Worm (Caenorhabditis elegans) whole organism, early embryonic: Measurements from ENCODE around the gene F01D5.5.

Source experiments
- B0310.2 ChIP-seq: sonication (generic microtip); optimal IDR thresholded peaks from 2 replicates; lab custom pipeline; 2016; ENCODE audit warnings: mild to moderate bottlenecking, missing genetic modification characterization, missing compliant biosample characterization
- F13C5.2 ChIP-seq: sonication (generic microtip); optimal IDR thresholded peaks from 2 replicates; lab custom pipeline; 2017; ENCODE audit warnings: mild to moderate bottlenecking, missing genetic modification characterization, inconsistent platforms, missing compliant biosample characterization
- aly-1 ChIP-seq: sonication (generic microtip); optimal IDR thresholded peaks from 2 replicates; lab custom pipeline; 2016; ENCODE audit warnings: missing genetic modification characterization, missing compliant biosample characterization
- ama-1 ChIP-seq: fragments of 150-350 bp; optimal IDR thresholded peaks from 2 replicates; lab custom pipeline; 2014
- ceh-13 ChIP-seq: fragments of 200-800 bp; sonication (Bioruptor generic); optimal IDR thresholded peaks from 2 replicates; lab custom pipeline; 2018; ENCODE audit warnings: mild to moderate bottlenecking, missing genetic modification characterization, missing compliant biosample characterization
- ceh-36 ChIP-seq: sonication (generic microtip); optimal IDR thresholded peaks from 2 replicates; lab custom pipeline; 2016; ENCODE audit warnings: missing genetic modification characterization, inconsistent platforms, missing compliant biosample characterization
- ets-7 ChIP-seq: sonication (generic microtip); optimal IDR thresholded peaks from 2 replicates; lab custom pipeline; 2016; ENCODE audit warnings: missing genotype, missing genetic modification characterization, missing compliant biosample characterization
- flt-1 ChIP-seq: fragments of 200-800 bp; sonication (Bioruptor generic); IDR thresholded peaks from 2 replicates; pipeline ENCODE4 v1.3.6; 2022; ENCODE audit warnings: missing genetic modification characterization, missing compliant biosample characterization
- hmbx-1 ChIP-seq: sonication (generic microtip); optimal IDR thresholded peaks from 2 replicates; lab custom pipeline; 2016; ENCODE audit warnings: mild to moderate bottlenecking, missing genetic modification characterization, missing compliant biosample characterization
- hmg-4 ChIP-seq: fragments of 200-800 bp; sonication (Bioruptor generic); optimal IDR thresholded peaks from 2 replicates; lab custom pipeline; 2018; ENCODE audit warnings: mild to moderate bottlenecking, missing genetic modification characterization, missing compliant biosample characterization
- hnd-1 ChIP-seq: sonication (generic microtip); optimal IDR thresholded peaks from 2 replicates; lab custom pipeline; 2016; ENCODE audit warnings: missing genetic modification characterization, missing compliant biosample characterization
- pes-1 ChIP-seq: fragments of 200-800 bp; sonication (Bioruptor generic); IDR thresholded peaks from 2 replicates; pipeline ENCODE4 v1.3.6; 2022; ENCODE audit warnings: missing genetic modification reagents, missing genetic modification characterization, missing compliant biosample characterization
- scrt-1 ChIP-seq: fragments of 200-800 bp; sonication (Bioruptor generic); IDR thresholded peaks from 2 replicates; pipeline ENCODE4 v1.3.6; 2022; ENCODE audit warnings: missing genetic modification characterization, missing compliant biosample characterization
- sea-1 ChIP-seq: fragments of 200-800 bp; sonication (Bioruptor generic); conservative IDR thresholded peaks from 2 replicates; pipeline ENCODE4 v1.3.6; 2022; ENCODE audit warnings: missing genetic modification characterization, missing compliant biosample characterization
- tbx-11 ChIP-seq: fragments of 200-800 bp; sonication (Bioruptor generic); IDR thresholded peaks from 2 replicates; pipeline ENCODE4 v1.3.6; 2022; ENCODE audit warnings: missing genetic modification characterization, missing compliant biosample characterization
- tbx-37 ChIP-seq: fragments of 200-800 bp; sonication (Bioruptor generic); conservative IDR thresholded peaks from 2 replicates; pipeline ENCODE4 v1.3.6; 2022; ENCODE audit warnings: missing genetic modification reagents, missing genetic modification characterization, missing compliant biosample characterization
- tra-4 ChIP-seq: sonication (generic microtip); optimal IDR thresholded peaks from 2 replicates; lab custom pipeline; 2017; ENCODE audit warnings: missing genetic modification characterization, missing compliant biosample characterization

The F01D5.5 gene

ce11 chrII:14002200-14002599 lies at the start of gene F01D5.5:
Gene F01D5.5, minus strand, starts transcription at chrII:14002300.
- no peak for TF ChIP-seq tbx-11
- TF ChIP-seq ceh-13 (GFP tag; lab: Kevin White, UChicago): no peak
- no peak for TF ChIP-seq sea-1 (GFP tag; lab: Robert Waterston, UW)
- no peak for TF ChIP-seq hnd-1 (tag; lab: Kevin White, UChicago)
- TF ChIP-seq ets-7: no peak
- TF ChIP-seq tbx-37: no peak
- no peak for TF ChIP-seq ceh-36
- TF ChIP-seq tra-4 (tag; lab: Kevin White, UChicago): no peak
- no peak for TF ChIP-seq hmbx-1 (tag; lab: Kevin White, UChicago)
- no peak for TF ChIP-seq ama-1 (lab: Kevin White, UChicago)
- TF ChIP-seq aly-1 (tag; lab: Kevin White, UChicago): no peak
- no peak for TF ChIP-seq pes-1 (GFP tag; lab: Robert Waterston, UW)

DNA sequence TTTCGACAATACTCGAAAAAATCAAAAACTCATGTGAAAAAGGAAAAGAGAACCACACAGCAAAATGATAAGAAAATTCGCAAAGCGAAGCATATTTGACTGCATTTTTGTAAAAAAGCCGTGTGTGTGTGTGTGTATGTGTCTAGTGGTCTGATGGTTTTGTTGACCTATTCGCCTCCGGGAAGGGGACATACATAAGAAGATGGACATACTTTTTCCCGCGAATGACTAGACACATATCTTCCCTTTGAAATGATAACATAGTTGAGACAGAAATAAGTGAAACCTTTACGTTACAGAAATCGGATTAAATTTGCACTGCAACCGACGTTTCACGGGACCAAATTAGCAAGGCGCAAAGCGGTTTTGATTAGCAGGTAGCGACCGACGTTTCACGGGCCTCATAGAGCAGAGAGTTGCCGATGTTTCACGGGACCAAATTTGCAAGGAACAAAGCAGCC lies 49.4 kb upstream of the F01D5.5 start:
- TF ChIP-seq tbx-11 (no peak), flt-1 (GFP tag; lab: Robert Waterston, UW) (no peak), scrt-1 (GFP tag; lab: Robert Waterston, UW) (no peak), pes-1 (GFP tag; lab: Robert Waterston, UW) (no peak), ceh-36 (no peak), hnd-1 (tag; lab: Kevin White, UChicago) (no peak), aly-1 (tag; lab: Kevin White, UChicago) (no peak), ceh-13 (GFP tag; lab: Kevin White, UChicago) (no peak), sea-1 (GFP tag; lab: Robert Waterston, UW) (no peak), ets-7 (no peak), hmbx-1 (tag; lab: Kevin White, UChicago) (no peak), F13C5.2 (tag; lab: Kevin White, UChicago) (no peak), tbx-37 (no peak), B0310.2 (no peak), tra-4 (tag; lab: Kevin White, UChicago) (no peak), hmg-4 (GFP tag; lab: Kevin White, UChicago) (no peak), ama-1 (lab: Kevin White, UChicago) (no peak)

ce11 chrII:14050506-14050905 lies 48.4 kb upstream of the F01D5.5 start:
- TF ChIP-seq hmg-4 (GFP tag; lab: Kevin White, UChicago): peak; percentile 73
- TF ChIP-seq ceh-36: no peak

DNA sequence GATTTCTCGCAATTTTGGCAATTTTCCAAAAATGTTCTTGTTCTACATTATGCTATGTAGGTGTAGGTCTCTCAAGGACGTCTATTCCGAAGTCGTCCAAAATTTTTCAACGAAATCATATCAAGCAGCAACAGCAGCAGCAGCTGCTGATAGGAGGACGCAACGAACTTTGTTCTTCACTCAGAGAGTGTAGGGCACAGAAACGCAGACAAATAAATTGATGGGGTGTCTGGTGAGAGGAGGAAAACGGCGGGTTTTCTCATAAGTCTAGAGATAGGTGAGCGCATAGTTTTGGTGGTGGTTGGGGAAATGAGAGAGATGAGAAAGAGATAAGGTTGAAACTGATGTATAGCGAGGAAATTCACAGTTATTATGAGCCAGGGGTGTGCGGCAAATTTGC lies 47.0 kb upstream of the F01D5.5 start:
- no peak for TF ChIP-seq tbx-37
- TF ChIP-seq hmbx-1 (tag; lab: Kevin White, UChicago): no peak
- TF ChIP-seq hmg-4 (GFP tag; lab: Kevin White, UChicago): no peak
- no peak for TF ChIP-seq tra-4 (tag; lab: Kevin White, UChicago)
- no peak for TF ChIP-seq ceh-13 (GFP tag; lab: Kevin White, UChicago)
- no peak for TF ChIP-seq F13C5.2 (tag; lab: Kevin White, UChicago)
- TF ChIP-seq ceh-36: no peak
- no peak for TF ChIP-seq tbx-11

- TF ChIP-seq tbx-11 (no peak), hmg-4 (GFP tag; lab: Kevin White, UChicago) (peak; percentile 14), hmbx-1 (tag; lab: Kevin White, UChicago) (no peak), ceh-13 (GFP tag; lab: Kevin White, UChicago) (no peak)
These were observed 44.4 kb upstream of the F01D5.5 start for ce11 chrII:14046491-14046890.

DNA sequence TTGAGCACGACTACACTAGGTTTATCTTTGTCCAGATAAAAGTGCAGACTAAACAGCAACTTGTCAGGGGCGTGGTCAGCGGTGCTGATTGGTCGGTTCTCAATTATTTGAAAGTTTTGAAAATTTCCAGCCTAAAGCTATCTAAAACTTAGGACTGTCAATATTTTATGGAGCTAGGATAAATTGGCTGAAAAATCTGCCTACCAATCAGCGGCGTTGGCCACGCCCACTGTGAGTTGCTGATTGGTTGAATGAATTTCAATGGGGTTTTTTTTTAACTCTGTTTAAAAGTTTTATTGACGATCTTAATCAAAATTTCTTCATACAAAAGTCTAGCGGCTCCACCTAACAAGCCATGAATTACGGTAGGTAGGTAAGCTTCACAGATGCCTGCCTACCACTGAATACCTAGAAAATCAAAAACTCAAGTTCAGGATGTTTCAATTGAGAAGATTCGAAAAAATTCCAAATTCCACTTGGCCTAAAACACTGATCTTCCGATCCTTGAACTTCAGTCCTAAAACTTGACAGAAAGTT lies 43.9 kb upstream of the F01D5.5 start:
- TF ChIP-seq F13C5.2 (tag; lab: Kevin White, UChicago) (no peak), tbx-37 (no peak), ets-7 (no peak), hmbx-1 (tag; lab: Kevin White, UChicago) (no peak), aly-1 (tag; lab: Kevin White, UChicago) (no peak), B0310.2 (no peak), hnd-1 (tag; lab: Kevin White, UChicago) (no peak), hmg-4 (GFP tag; lab: Kevin White, UChicago) (no peak), sea-1 (GFP tag; lab: Robert Waterston, UW) (no peak), flt-1 (GFP tag; lab: Robert Waterston, UW) (no peak), pes-1 (GFP tag; lab: Robert Waterston, UW) (no peak), tra-4 (tag; lab: Kevin White, UChicago) (no peak), ama-1 (lab: Kevin White, UChicago) (no peak), ceh-36 (no peak), ceh-13 (GFP tag; lab: Kevin White, UChicago) (no peak)

DNA sequence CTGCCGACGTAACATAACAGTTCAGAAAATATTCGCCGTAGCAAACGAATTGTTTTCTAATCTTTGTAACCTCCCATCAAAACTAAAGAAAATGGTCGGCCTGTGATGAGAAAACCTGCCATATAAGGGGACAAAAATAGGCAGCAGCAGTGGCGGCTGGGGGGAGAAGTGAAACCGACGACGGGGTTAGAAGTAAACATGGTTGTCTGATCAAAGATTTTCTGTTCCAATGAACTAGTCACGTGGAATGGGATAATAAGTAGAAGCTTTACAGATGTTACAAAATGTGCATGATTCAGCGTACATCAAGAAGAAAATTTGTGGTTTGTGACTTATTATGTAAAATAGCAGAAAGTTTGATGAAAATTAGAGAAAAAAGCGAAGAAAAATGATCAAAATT lies 43.1 kb upstream of the F01D5.5 start:
- TF ChIP-seq hmbx-1 (tag; lab: Kevin White, UChicago) (no peak), F13C5.2 (tag; lab: Kevin White, UChicago) (no peak), ama-1 (lab: Kevin White, UChicago) (no peak), ceh-36 (no peak), pes-1 (GFP tag; lab: Robert Waterston, UW) (no peak), flt-1 (GFP tag; lab: Robert Waterston, UW) (no peak), sea-1 (GFP tag; lab: Robert Waterston, UW) (no peak), aly-1 (tag; lab: Kevin White, UChicago) (no peak), B0310.2 (no peak), scrt-1 (GFP tag; lab: Robert Waterston, UW) (no peak), ceh-13 (GFP tag; lab: Kevin White, UChicago) (no peak), hmg-4 (GFP tag; lab: Kevin White, UChicago) (no peak), tbx-11 (no peak)

- no peak for TF ChIP-seq F13C5.2 (tag; lab: Kevin White, UChicago)
- TF ChIP-seq tbx-37: no peak
- TF ChIP-seq scrt-1 (GFP tag; lab: Robert Waterston, UW): no peak
- TF ChIP-seq flt-1 (GFP tag; lab: Robert Waterston, UW): no peak
- TF ChIP-seq pes-1 (GFP tag; lab: Robert Waterston, UW): no peak; the same call in 1 of the 2 replicates
- no peak for TF ChIP-seq sea-1 (GFP tag; lab: Robert Waterston, UW)
These were observed 42.1 kb upstream of the F01D5.5 start for ce11 chrII:14044199-14044598.
